Worm (Caenorhabditis elegans) whole organism, midembryonic: Measurements from ENCODE around the gene C08G5.7.
A peak's percentile ranks its signal among the peaks of the same experiment; 100 is the strongest.

ENCODE experiments used
- T22C8.4 ChIP-seq: fragments of 200-800 bp; sonication (Bioruptor generic); IDR thresholded peaks from 2 replicates; pipeline ENCODE4 v1.3.6; 2022; ENCODE audit warnings: missing genetic modification characterization, missing compliant biosample characterization
- cog-1 ChIP-seq: sonication (generic microtip); optimal IDR thresholded peaks from 2 replicates; lab custom pipeline; 2016; ENCODE audit warnings: missing genetic modification characterization, missing compliant biosample characterization
- flt-1 ChIP-seq: fragments of 200-800 bp; sonication (Bioruptor generic); IDR thresholded peaks from 2 replicates; pipeline ENCODE4 v1.3.6; 2022; ENCODE audit warnings: missing genetic modification characterization, missing compliant biosample characterization
- klf-2 ChIP-seq: fragments of 200-800 bp; sonication (Bioruptor generic); conservative IDR thresholded peaks from 2 replicates; pipeline ENCODE4 v1.3.6; 2022; ENCODE audit warnings: missing genetic modification reagents, missing genetic modification characterization, missing compliant biosample characterization
- med-1 ChIP-seq: sonication (generic microtip); optimal IDR thresholded peaks from 2 replicates; lab custom pipeline; 2017; ENCODE audit warnings: missing genetic modification characterization, mild to moderate bottlenecking, missing compliant biosample characterization, antibody characterized with exemption, missing genetic modification reagents; ENCODE audit not compliant: insufficient read depth
- ref-1 ChIP-seq: fragments of 200-800 bp; sonication (Bioruptor generic); conservative IDR thresholded peaks from 2 replicates; pipeline ENCODE4 v1.3.6; 2022; ENCODE audit warnings: missing genetic modification reagents, missing genetic modification characterization, missing compliant biosample characterization
- tab-1 ChIP-seq: fragments of 200-800 bp; sonication (Bioruptor generic); IDR thresholded peaks from 2 replicates; pipeline ENCODE4 v1.3.6; 2022; ENCODE audit warnings: missing genetic modification characterization, missing compliant biosample characterization
- ztf-23 ChIP-seq: fragments of 200-800 bp; sonication (Bioruptor generic); IDR thresholded peaks from 2 replicates; pipeline ENCODE4 v1.3.6; 2022; ENCODE audit warnings: missing genetic modification reagents, missing genetic modification characterization, missing compliant biosample characterization
- ztf-29 ChIP-seq: fragments of 200-800 bp; sonication (Bioruptor generic); IDR thresholded peaks from 2 replicates; pipeline ENCODE4 v1.3.6; 2022; ENCODE audit warnings: missing genetic modification reagents, missing genetic modification characterization, missing compliant biosample characterization

Gene C08G5.7

DNA sequence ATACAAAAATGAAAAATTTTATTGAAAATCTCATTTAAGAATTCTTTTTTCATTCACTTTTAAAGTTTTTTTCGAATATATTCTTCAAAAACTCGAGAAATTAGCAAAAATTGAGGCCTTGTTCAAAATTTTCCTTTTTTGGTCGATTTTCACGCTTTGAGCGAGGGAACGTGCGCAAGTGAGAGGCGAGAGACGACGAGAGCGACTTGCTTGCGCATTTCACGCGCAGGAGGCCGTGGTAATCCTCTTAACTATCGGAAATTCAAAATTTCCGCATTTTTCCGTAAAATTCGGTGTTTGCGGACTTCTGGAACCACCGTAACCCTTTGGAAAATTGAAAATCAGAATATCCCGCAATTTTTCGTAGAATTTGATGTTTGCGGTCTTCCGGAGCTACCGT is 35.2 kb downstream of the C08G5.7 start:
- TF ChIP-seq tab-1 (GFP tag; lab: Robert Waterston, UW) = 0 out of 2 replicates have a peak, but pooled peaks have one; percentile 9
- TF ChIP-seq med-1 (GFP tag; lab: Kevin White, UChicago) = no peak
- TF ChIP-seq klf-2 = no peak
- no peak for TF ChIP-seq T22C8.4 (GFP tag; lab: Robert Waterston, UW)
- TF ChIP-seq ztf-23 (GFP tag; lab: Robert Waterston, UW) = no peak

DNA sequence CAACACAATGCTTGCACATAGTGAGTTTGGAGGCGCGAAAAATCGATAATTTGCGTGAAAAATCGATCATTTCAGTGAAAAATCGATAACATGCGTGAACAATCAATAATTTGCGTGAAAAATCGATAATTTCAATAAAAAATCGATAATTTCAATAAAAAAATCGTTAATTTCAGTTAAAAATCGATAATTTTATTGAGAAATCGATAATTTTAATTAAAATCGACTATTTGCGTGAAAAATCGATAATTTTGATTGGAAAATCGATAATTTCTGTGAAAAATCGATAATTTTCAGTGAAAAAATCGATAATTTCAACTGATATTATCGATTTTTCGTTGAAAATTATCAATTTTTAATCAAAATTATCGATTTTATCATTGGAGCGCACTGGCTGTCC is 41.1 kb downstream of the C08G5.7 start:
- TF ChIP-seq T22C8.4 (GFP tag; lab: Robert Waterston, UW) (peak; percentile 93), cog-1 (tag; lab: Kevin White, UChicago) (no peak), ref-1 (GFP tag; lab: Robert Waterston, UW) (no peak)

DNA sequence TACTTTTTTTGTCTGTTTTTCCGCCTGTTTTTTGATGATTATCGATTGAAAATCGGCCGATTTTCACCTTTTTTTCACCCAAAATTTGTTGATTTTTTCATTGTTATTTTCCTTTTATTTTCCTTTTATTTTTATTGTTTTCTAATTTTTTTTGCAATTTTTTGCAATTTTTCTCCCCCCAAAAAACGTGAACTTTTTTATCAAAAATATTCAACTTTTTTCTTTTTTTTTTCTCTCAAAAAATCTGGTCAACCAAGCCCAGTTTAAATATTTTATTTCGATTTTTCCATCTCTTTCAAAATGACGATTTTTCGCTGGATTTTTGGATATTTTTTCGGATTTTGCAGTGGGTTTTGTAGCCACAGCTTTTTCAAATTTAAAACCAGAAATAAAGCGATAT is 41.6 kb downstream of the C08G5.7 start, which contains the start of gene rfip-2:
rfip-2 (plus strand) TSS at position 301 of the 400 bp plus-strand sequence.
- no peak for TF ChIP-seq med-1 (GFP tag; lab: Kevin White, UChicago)
- no peak for TF ChIP-seq ztf-23 (GFP tag; lab: Robert Waterston, UW)
- TF ChIP-seq ztf-29 (GFP tag; lab: Robert Waterston, UW) = no peak
- no peak for TF ChIP-seq T22C8.4 (GFP tag; lab: Robert Waterston, UW)
- no peak for TF ChIP-seq flt-1 (GFP tag; lab: Robert Waterston, UW)
- no peak for TF ChIP-seq ref-1 (GFP tag; lab: Robert Waterston, UW)
- TF ChIP-seq tab-1 (GFP tag; lab: Robert Waterston, UW) = no peak
- TF ChIP-seq klf-2 = no peak
- TF ChIP-seq cog-1 (tag; lab: Kevin White, UChicago) = no peak

DNA sequence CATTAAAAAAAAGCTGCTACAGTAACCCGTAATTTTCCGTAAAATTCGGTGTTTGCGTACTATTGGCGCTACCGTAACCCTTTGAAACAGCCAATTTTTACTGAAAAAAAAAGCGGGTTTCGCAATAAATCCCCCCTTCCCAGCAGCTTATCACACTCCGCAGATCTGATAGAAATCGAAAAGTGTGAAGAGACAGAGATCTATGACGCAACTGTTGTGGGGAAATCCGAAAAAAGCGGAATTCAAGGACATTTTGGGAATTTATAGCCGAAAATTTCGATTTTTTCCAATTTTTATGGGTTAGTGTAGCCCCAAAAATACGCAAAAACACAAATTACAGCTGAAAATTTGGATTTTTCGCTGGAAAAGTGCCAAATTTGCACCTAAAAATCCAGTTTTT is 43.2 kb downstream of the C08G5.7 start:
- no peak for TF ChIP-seq ref-1 (GFP tag; lab: Robert Waterston, UW)
- TF ChIP-seq flt-1 (GFP tag; lab: Robert Waterston, UW) = no peak
- no peak for TF ChIP-seq cog-1 (tag; lab: Kevin White, UChicago)
- TF ChIP-seq klf-2 = no peak
- TF ChIP-seq ztf-23 (GFP tag; lab: Robert Waterston, UW) = no peak
- TF ChIP-seq med-1 (GFP tag; lab: Kevin White, UChicago) = no peak
- no peak for TF ChIP-seq ztf-29 (GFP tag; lab: Robert Waterston, UW)
- TF ChIP-seq T22C8.4 (GFP tag; lab: Robert Waterston, UW) = no peak

DNA sequence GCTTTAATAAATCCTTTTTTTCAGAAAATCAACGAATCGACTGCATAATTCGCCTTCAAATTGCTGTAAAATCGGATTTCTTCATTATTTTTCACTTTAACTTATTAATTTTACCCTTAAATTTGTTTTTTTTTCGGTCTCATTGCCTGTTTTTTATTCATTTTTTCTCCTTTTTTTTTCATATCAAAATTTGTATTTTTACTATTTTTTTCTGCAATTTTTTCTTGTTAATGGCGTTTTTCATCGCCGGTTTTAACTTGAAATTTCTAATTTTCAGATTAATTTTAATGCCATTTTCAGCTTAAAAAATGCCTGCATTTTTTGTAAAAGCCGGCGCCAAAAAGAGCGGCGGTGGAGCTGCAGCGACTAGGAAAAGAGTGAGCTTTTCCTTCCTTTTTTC is 56.0 kb downstream of the C08G5.7 start, which contains the start of gene T02H6.1:
T02H6.1 (plus strand) TSS at position 301 of the 400 bp plus-strand sequence.
- TF ChIP-seq ztf-29 (GFP tag; lab: Robert Waterston, UW) (no peak), med-1 (GFP tag; lab: Kevin White, UChicago) (no peak), flt-1 (GFP tag; lab: Robert Waterston, UW) (no peak), klf-2 (no peak), tab-1 (GFP tag; lab: Robert Waterston, UW) (no peak), ref-1 (GFP tag; lab: Robert Waterston, UW) (no peak), cog-1 (tag; lab: Kevin White, UChicago) (no peak), ztf-23 (GFP tag; lab: Robert Waterston, UW) (no peak), T22C8.4 (GFP tag; lab: Robert Waterston, UW) (no peak)
